Fruit fly (Drosophila melanogaster) whole organism, embryonic: ENCODE results near the gene sol.
A peak's percentile ranks its signal among the peaks of the same experiment; 100 is the strongest.

ENCODE experiments used
- Abd-B ChIP-seq: fragments of 200-800 bp; sonication (Bioruptor generic); optimal IDR thresholded peaks from 2 replicates; lab custom pipeline; 2018; ENCODE audit warnings: missing biosample characterization, mild to moderate bottlenecking, missing genetic modification characterization, moderate library complexity
- Antp ChIP-seq: fragments of 200-800 bp; sonication (Bioruptor generic); optimal IDR thresholded peaks from 3 replicates; lab custom pipeline; 2016; ENCODE audit warnings: missing biosample characterization, missing genetic modification characterization
- CG10462 ChIP-seq: fragments of 200-800 bp; sonication (Bioruptor generic); optimal IDR thresholded peaks from 2 replicates; lab custom pipeline; 2016; ENCODE audit warnings: missing biosample characterization, missing genetic modification characterization
- CG1602 ChIP-seq: fragments of 200-800 bp; sonication (Bioruptor generic); optimal IDR thresholded peaks from 3 replicates; lab custom pipeline; 2016; ENCODE audit warnings: missing biosample characterization, missing genetic modification characterization
- CG17361 ChIP-seq: fragments of 200-800 bp; sonication (Bioruptor generic); IDR thresholded peaks from 3 replicates; pipeline ENCODE4 v1.3.6; 2022; ENCODE audit warnings: missing biosample characterization, missing genetic modification characterization
- CG17829 ChIP-seq: fragments of 200-800 bp; optimal IDR thresholded peaks from 2 replicates; lab custom pipeline; 2019; ENCODE audit warnings: missing biosample characterization, mild to moderate bottlenecking, missing genetic modification characterization, moderate library complexity
- CG18619 ChIP-seq: fragments of 200-800 bp; sonication (Bioruptor generic); optimal IDR thresholded peaks from 3 replicates; lab custom pipeline; 2017; ENCODE audit warnings: missing biosample characterization, mild to moderate bottlenecking, missing genetic modification characterization
- CG30020 ChIP-seq: fragments of 200-800 bp; optimal IDR thresholded peaks from 2 replicates; lab custom pipeline; 2019; ENCODE audit warnings: missing biosample characterization, mild to moderate bottlenecking, missing genetic modification characterization, moderate library complexity
- CG32772 ChIP-seq: fragments of 200-800 bp; sonication (Bioruptor generic); IDR thresholded peaks from 2 replicates; pipeline ENCODE4 v1.3.6; 2022; ENCODE audit warnings: missing biosample characterization, missing genetic modification characterization
- CG33213 ChIP-seq: fragments of 200-800 bp; sonication (Bioruptor generic); optimal IDR thresholded peaks from 3 replicates; lab custom pipeline; 2016; ENCODE audit warnings: missing biosample characterization, missing genetic modification characterization
- CG34422 ChIP-seq: fragments of 200-800 bp; sonication (Bioruptor generic); IDR thresholded peaks from 3 replicates; pipeline ENCODE4 v1.3.6; 2022; ENCODE audit warnings: missing biosample characterization, missing genetic modification characterization
- CG3838 ChIP-seq: fragments of 200-800 bp; sonication (Bioruptor generic); optimal IDR thresholded peaks from 3 replicates; lab custom pipeline; 2016; ENCODE audit warnings: missing biosample characterization, missing genetic modification characterization
- CG3847 ChIP-seq: fragments of 200-800 bp; sonication (Bioruptor generic); IDR thresholded peaks from 2 replicates; pipeline ENCODE4 v1.3.6; 2022; ENCODE audit warnings: missing biosample characterization, missing genetic modification characterization
- CG4404 ChIP-seq: fragments of 200-800 bp; sonication (Bioruptor generic); IDR thresholded peaks from 2 replicates; pipeline ENCODE4 v1.3.6; 2022; ENCODE audit warnings: missing biosample characterization, missing genetic modification characterization
- CG4424 ChIP-seq: fragments of 200-800 bp; sonication (Bioruptor generic); optimal IDR thresholded peaks from 3 replicates; lab custom pipeline; 2016; ENCODE audit warnings: missing biosample characterization, missing genetic modification characterization
- CG4854 ChIP-seq: fragments of 200-800 bp; sonication (Bioruptor generic); optimal IDR thresholded peaks from 2 replicates; lab custom pipeline; 2016; ENCODE audit warnings: missing biosample characterization, missing genetic modification characterization, inconsistent platforms
- CG5180 ChIP-seq: fragments of 200-800 bp; sonication (Bioruptor generic); optimal IDR thresholded peaks from 3 replicates; lab custom pipeline; 2017; ENCODE audit warnings: missing biosample characterization, missing genetic modification characterization, mild to moderate bottlenecking, moderate library complexity, missing genetic modification reagents
- CG7839 ChIP-seq: fragments of 200-800 bp; sonication (Bioruptor generic); optimal IDR thresholded peaks from 3 replicates; lab custom pipeline; 2018; ENCODE audit warnings: missing biosample characterization, mild to moderate bottlenecking, missing genetic modification characterization, moderate library complexity
- CG8281 ChIP-seq: fragments of 200-800 bp; sonication (Bioruptor generic); optimal IDR thresholded peaks from 2 replicates; lab custom pipeline; 2018; ENCODE audit warnings: missing biosample characterization, mild to moderate bottlenecking, missing genetic modification characterization, moderate library complexity
- CG8944 ChIP-seq: fragments of 200-800 bp; sonication (Bioruptor generic); optimal IDR thresholded peaks from 3 replicates; lab custom pipeline; 2016; ENCODE audit warnings: missing biosample characterization, missing genetic modification characterization
- D ChIP-seq, 2 experiments: fragments of 200-800 bp in 1 of 2; fragments of >200 bp in 1 of 2; sonication (Bioruptor generic) in 1 of 2; optimal IDR thresholded peaks; 2 replicates in 1 of 2; 3 replicates in 1 of 2; lab custom pipeline; 2017; ENCODE audit warnings: mild to moderate bottlenecking in 1 of 2, missing biosample characterization in 1 of 2, missing genetic modification characterization in 1 of 2, missing genetic modification reagents in 1 of 2
- D19B ChIP-seq: fragments of 200-800 bp; sonication (Bioruptor generic); optimal IDR thresholded peaks from 2 replicates; lab custom pipeline; 2017; ENCODE audit warnings: missing biosample characterization, mild to moderate bottlenecking, missing genetic modification characterization
- Doc2 ChIP-seq: fragments of 200-800 bp; sonication (Bioruptor generic); IDR thresholded peaks from 2 replicates; pipeline ENCODE4 v1.3.6; 2022; ENCODE audit warnings: missing biosample characterization, missing genetic modification characterization
- HLH3B ChIP-seq: fragments of 200-800 bp; sonication (Bioruptor generic); IDR thresholded peaks from 2 replicates; pipeline ENCODE4 v1.3.6; 2022; ENCODE audit warnings: missing biosample characterization, missing genetic modification characterization
- HmgZ ChIP-seq: fragments of 200-800 bp; sonication (Bioruptor generic); optimal IDR thresholded peaks from 2 replicates; lab custom pipeline; 2018; ENCODE audit warnings: missing biosample characterization, mild to moderate bottlenecking, missing genetic modification characterization
- Hmr ChIP-seq: fragments of 200-800 bp; sonication (Bioruptor generic); optimal IDR thresholded peaks from 3 replicates; lab custom pipeline; 2017; ENCODE audit warnings: mild to moderate bottlenecking, missing biosample characterization, missing genetic modification reagents, missing genetic modification characterization
- Hr78 ChIP-seq, 2 experiments: fragments of 200-800 bp in 1 of 2; fragments of >200 bp in 1 of 2; sonication (Bioruptor generic) in 1 of 2; optimal IDR thresholded peaks; 2 replicates each; lab custom pipeline; 2017 to 2019; ENCODE audit warnings: missing biosample characterization in 2 of 2, missing genetic modification characterization in 2 of 2, mild to moderate bottlenecking in 1 of 2, moderate library complexity in 1 of 2
- Mad ChIP-seq: fragments of 200-800 bp; sonication (Bioruptor generic); optimal IDR thresholded peaks from 2 replicates; lab custom pipeline; 2016; ENCODE audit warnings: missing biosample characterization, missing genetic modification characterization
- Max ChIP-seq: fragments of 200-800 bp; sonication (Bioruptor generic); optimal IDR thresholded peaks from 2 replicates; lab custom pipeline; 2016; ENCODE audit warnings: missing biosample characterization, mild to moderate bottlenecking, missing genetic modification characterization
- Ravus ChIP-seq: fragments of 200-800 bp; sonication (Bioruptor generic); IDR thresholded peaks from 2 replicates; pipeline ENCODE4 v1.3.6; 2022; ENCODE audit warnings: missing biosample characterization, missing genetic modification characterization
- Ssrp ChIP-seq: fragments of 200-800 bp; sonication (Bioruptor generic); optimal IDR thresholded peaks from 2 replicates; lab custom pipeline; 2018; ENCODE audit warnings: missing biosample characterization, mild to moderate bottlenecking, missing genetic modification characterization, moderate library complexity
- Stat92E ChIP-seq, 3 experiments: fragments of >200 bp in 2 of 3; fragments of 200-800 bp in 1 of 3; sonication (Bioruptor generic) in 1 of 3; optimal IDR thresholded peaks; 2 replicates each; lab custom pipeline; 2017 to 2019; ENCODE audit warnings: missing biosample characterization in 3 of 3, missing genetic modification characterization in 3 of 3, mild to moderate bottlenecking in 1 of 3, moderate library complexity in 1 of 3
- ap ChIP-seq: fragments of 200-800 bp; sonication (Bioruptor generic); IDR thresholded peaks from 2 replicates; pipeline ENCODE4 v1.3.6; 2022; ENCODE audit warnings: missing biosample characterization, missing genetic modification characterization
- bbx ChIP-seq: fragments of 200-800 bp; sonication (Bioruptor generic); IDR thresholded peaks from 2 replicates; pipeline ENCODE4 v1.3.6; 2022; ENCODE audit warnings: missing biosample characterization, missing genetic modification characterization; ENCODE audit not compliant: partially characterized antibody
- dimm ChIP-seq: fragments of 200-800 bp; sonication (Bioruptor generic); IDR thresholded peaks from 2 replicates; pipeline ENCODE4 v1.3.6; 2022; ENCODE audit warnings: missing biosample characterization, missing genetic modification characterization
- exex ChIP-seq: fragments of 200-800 bp; sonication (Bioruptor generic); optimal IDR thresholded peaks from 4 replicates; lab custom pipeline; 2018; ENCODE audit warnings: missing biosample characterization, mild to moderate bottlenecking, missing genetic modification characterization, moderate library complexity
- ham ChIP-seq: fragments of 200-800 bp; sonication (Bioruptor generic); IDR thresholded peaks from 2 replicates; pipeline ENCODE4 v1.3.6; 2022; ENCODE audit warnings: missing biosample characterization, missing genetic modification characterization
- kay ChIP-seq: fragments of 200-800 bp; sonication (Bioruptor generic); optimal IDR thresholded peaks from 2 replicates; lab custom pipeline; 2016; ENCODE audit warnings: missing biosample characterization, missing genetic modification characterization
- knrl ChIP-seq: fragments of 200-800 bp; sonication (Bioruptor generic); IDR thresholded peaks from 3 replicates; pipeline ENCODE4 v1.3.6; 2022; ENCODE audit warnings: missing biosample characterization, missing genetic modification characterization; ENCODE audit not compliant: partially characterized antibody
- luna ChIP-seq: fragments of 200-800 bp; sonication (Bioruptor generic); optimal IDR thresholded peaks from 2 replicates; lab custom pipeline; 2016; ENCODE audit warnings: missing biosample characterization, missing genetic modification characterization
- nom ChIP-seq: fragments of 200-800 bp; sonication (Bioruptor generic); optimal IDR thresholded peaks from 2 replicates; lab custom pipeline; 2017; ENCODE audit warnings: missing biosample characterization, missing genetic modification characterization, mild to moderate bottlenecking, moderate library complexity, missing genetic modification reagents
- odd ChIP-seq: fragments of 200-800 bp; sonication (Bioruptor generic); optimal IDR thresholded peaks from 2 replicates; lab custom pipeline; 2017; ENCODE audit warnings: missing biosample characterization, mild to moderate bottlenecking, missing genetic modification characterization
- onecut ChIP-seq: fragments of 200-800 bp; sonication (Bioruptor generic); IDR thresholded peaks from 2 replicates; pipeline ENCODE4 v1.3.6; 2022; ENCODE audit warnings: missing biosample characterization, missing genetic modification characterization
- pnt ChIP-seq: fragments of 200-800 bp; sonication (Bioruptor generic); optimal IDR thresholded peaks from 3 replicates; lab custom pipeline; 2016; ENCODE audit warnings: missing biosample characterization, missing genetic modification characterization
- pzg ChIP-seq: fragments of 200-800 bp; sonication (Bioruptor generic); optimal IDR thresholded peaks from 3 replicates; lab custom pipeline; 2018; ENCODE audit warnings: missing biosample characterization, mild to moderate bottlenecking, missing genetic modification characterization, moderate library complexity
- ranshi ChIP-seq: fragments of 200-800 bp; sonication (Bioruptor generic); IDR thresholded peaks from 2 replicates; pipeline ENCODE4 v1.3.6; 2022; ENCODE audit warnings: missing biosample characterization, missing genetic modification characterization
- sim ChIP-seq: fragments of 200-800 bp; sonication (Bioruptor generic); IDR thresholded peaks from 2 replicates; pipeline ENCODE4 v1.3.6; 2022; ENCODE audit warnings: missing biosample characterization, missing genetic modification characterization
- vnd ChIP-seq: fragments of 200-800 bp; sonication (Bioruptor generic); IDR thresholded peaks from 3 replicates; pipeline ENCODE4 v1.3.6; 2022; ENCODE audit warnings: missing biosample characterization, missing genetic modification characterization; ENCODE audit not compliant: partially characterized antibody
- zen ChIP-seq: fragments of 200-800 bp; sonication (Bioruptor generic); optimal IDR thresholded peaks from 3 replicates; lab custom pipeline; 2018; ENCODE audit warnings: missing biosample characterization, mild to moderate bottlenecking, missing genetic modification characterization, moderate library complexity

sol gene

dm6 chrX:21339476-21339931 lies 10.6 kb upstream of the sol start, which contains the start of the genes tty and fliI (continued):
- peak; percentile 87 for TF ChIP-seq CG8944 (GFP tag; lab: Kevin White, UChicago)
- peak; percentile 79 for TF ChIP-seq CG7839 (tag; lab: Kevin White, UChicago)
- TF ChIP-seq Stat92E (GFP tag; optimal IDR thresholded peaks at IDR 0.05; lab: Kevin White, UChicago), result peak in 1 of 3 experiments; percentile 43
- peak; percentile 88 for TF ChIP-seq Antp (GFP tag; lab: Kevin White, UChicago)
- TF ChIP-seq CG17829 (tag; lab: Kevin White, UChicago), result peak; percentile 66
- TF ChIP-seq CG18619 (GFP tag; lab: Kevin White, UChicago), result peak; percentile 67
- peak; percentile 48 for TF ChIP-seq luna (GFP tag; lab: Kevin White, UChicago)
- peak; percentile 65 for TF ChIP-seq CG4424
- TF ChIP-seq pzg (GFP tag; lab: Kevin White, UChicago), result peak; percentile 89
- peak; percentile 69 for TF ChIP-seq Max (GFP tag; lab: Kevin White, UChicago)
- peak; percentile 28 for TF ChIP-seq CG8281 (tag; lab: Kevin White, UChicago)
- TF ChIP-seq CG3838 (GFP tag; lab: Kevin White, UChicago), result peak; percentile 43
- peak; percentile 89 for TF ChIP-seq CG33213 (GFP tag; lab: Kevin White, UChicago)
- TF ChIP-seq Mad (GFP tag; lab: Kevin White, UChicago), result peak; percentile 86
- peak; percentile 93 for TF ChIP-seq CG32772 (GFP tag; lab: Robert Waterston, UW)
- no peak for TF ChIP-seq Hr78 (GFP tag; optimal IDR thresholded peaks at IDR 0.05; lab: Kevin White, UChicago)
- TF ChIP-seq CG3847 (GFP tag; lab: Robert Waterston, UW), result peak; percentile 92
- TF ChIP-seq dimm (GFP tag; lab: Robert Waterston, UW), result peak; percentile 54
- TF ChIP-seq Ravus (GFP tag; lab: Robert Waterston, UW), result peak; percentile 63
- peak; percentile 98 for TF ChIP-seq nom (GFP tag; lab: Kevin White, UChicago)
- peak; percentile 94 for TF ChIP-seq CG34422 (GFP tag; lab: Robert Waterston, UW)
- no peak for TF ChIP-seq exex (tag; lab: Kevin White, UChicago)
- TF ChIP-seq vnd (GFP tag; lab: Robert Waterston, UW), result peak; percentile 39; the same call in 2 of the 3 replicates
- TF ChIP-seq CG17361 (GFP tag; lab: Robert Waterston, UW), result peak; percentile 80
- TF ChIP-seq onecut (GFP tag; lab: Robert Waterston, UW), result peak; percentile 43
- peak; percentile 27 for TF ChIP-seq CG30020 (tag; lab: Kevin White, UChicago)
- peak; percentile 67 for TF ChIP-seq Doc2 (GFP tag; lab: Robert Waterston, UW)
- TF ChIP-seq CG5180 (GFP tag; lab: Kevin White, UChicago), result no peak
- TF ChIP-seq D19B (GFP tag; lab: Kevin White, UChicago), result peak; percentile 66
- peak; percentile 66 for TF ChIP-seq CG10462 (GFP tag; lab: Kevin White, UChicago)
- TF ChIP-seq Ssrp (tag; lab: Kevin White, UChicago), result peak; percentile 65
- TF ChIP-seq HLH3B (GFP tag; lab: Robert Waterston, UW), result peak; percentile 86
- TF ChIP-seq kay, result peak; percentile 50
- TF ChIP-seq odd (GFP tag; lab: Kevin White, UChicago), result no peak
- peak; percentile 72 for TF ChIP-seq CG4854
- peak; percentile 82 for TF ChIP-seq pnt (GFP tag; lab: Kevin White, UChicago)
- peak; percentile 51 for TF ChIP-seq zen (tag; lab: Kevin White, UChicago)
- peak; percentile 89 for TF ChIP-seq Abd-B (GFP tag; lab: Kevin White, UChicago)
- peak; percentile 20; the same call in 1 of the 2 replicates for TF ChIP-seq bbx (GFP tag; lab: Robert Waterston, UW)
- TF ChIP-seq D (optimal IDR thresholded peaks at IDR 0.05; lab: Kevin White, UChicago), result no peak
- peak; percentile 48 for TF ChIP-seq D (GFP tag; optimal IDR thresholded peaks at IDR 0.05; lab: Kevin White, UChicago)
- TF ChIP-seq CG4404, result peak; percentile 83
- peak; percentile 81 for TF ChIP-seq HmgZ (tag; lab: Kevin White, UChicago)
- TF ChIP-seq Hmr (GFP tag; lab: Kevin White, UChicago), result peak; percentile 88
- TF ChIP-seq ham, result peak; percentile 67; the same call in 1 of the 2 replicates
- peak; percentile 88 for TF ChIP-seq ap (GFP tag; lab: Robert Waterston, UW)
- TF ChIP-seq knrl (GFP tag; lab: Robert Waterston, UW), result peak; percentile 37; the same call in 1 of the 3 replicates
- TF ChIP-seq sim (GFP tag; lab: Robert Waterston, UW), result peak; percentile 59; the same call in 1 of the 2 replicates
- peak; percentile 80 for TF ChIP-seq CG1602
- TF ChIP-seq ranshi (GFP tag; lab: Robert Waterston, UW), result peak; percentile 91
